Worm (Caenorhabditis elegans) whole organism, L1 larva: Measurements from ENCODE around the gene ZK1248.20.

Experiments used
- C34B4.2 ChIP-seq: sonication (generic microtip); optimal IDR thresholded peaks from 2 replicates; lab custom pipeline; 2017; ENCODE audit warnings: mild to moderate bottlenecking, missing genetic modification characterization, missing compliant biosample characterization
- alr-1 ChIP-seq: fragments of 200-800 bp; sonication (Bioruptor generic); optimal IDR thresholded peaks from 2 replicates; lab custom pipeline; 2018; ENCODE audit warnings: borderline replicate concordance, mild to moderate bottlenecking, missing genetic modification characterization, missing compliant biosample characterization
- lsy-2 ChIP-seq, 2 experiments: fragments of 150-350 bp; optimal IDR thresholded peaks; 2 replicates each; lab custom pipeline; 2014; ENCODE audit warnings: missing biosample characterization in 2 of 2, missing genetic modification characterization in 2 of 2
- mef-2 ChIP-seq: fragments of 150-350 bp; optimal IDR thresholded peaks from 2 replicates; lab custom pipeline; 2014; ENCODE audit warnings: missing biosample characterization, missing genetic modification characterization
- mep-1 ChIP-seq: fragments of 150-350 bp; optimal IDR thresholded peaks from 2 replicates; lab custom pipeline; 2014; ENCODE audit warnings: missing biosample characterization, missing genetic modification characterization
- nhr-12 ChIP-seq: sonication (generic microtip); optimal IDR thresholded peaks from 2 replicates; lab custom pipeline; 2017; ENCODE audit warnings: missing biosample characterization, missing genetic modification characterization
- nhr-237 ChIP-seq: fragments of 150-350 bp; optimal IDR thresholded peaks from 2 replicates; lab custom pipeline; 2014; ENCODE audit warnings: missing biosample characterization, missing genetic modification characterization
- nhr-28 ChIP-seq: fragments of 150-350 bp; optimal IDR thresholded peaks from 2 replicates; lab custom pipeline; 2014; ENCODE audit warnings: missing biosample characterization, missing genetic modification characterization
- nhr-47 ChIP-seq: sonication (generic microtip); optimal IDR thresholded peaks from 2 replicates; lab custom pipeline; 2016; ENCODE audit warnings: mild to moderate bottlenecking, missing genetic modification characterization, moderate library complexity, missing compliant biosample characterization
- nhr-77 ChIP-seq: fragments of 150-350 bp; optimal IDR thresholded peaks from 2 replicates; lab custom pipeline; 2014; ENCODE audit warnings: missing biosample characterization, missing genetic modification characterization
- rnt-1 ChIP-seq: sonication (generic microtip); optimal IDR thresholded peaks from 2 replicates; lab custom pipeline; 2016; ENCODE audit warnings: mild to moderate bottlenecking, missing genetic modification characterization, moderate library complexity, missing compliant biosample characterization
- tbx-2 ChIP-seq: sonication (generic microtip); optimal IDR thresholded peaks from 2 replicates; lab custom pipeline; 2016; ENCODE audit warnings: missing genetic modification characterization, missing compliant biosample characterization
- unc-130 ChIP-seq: fragments of 150-350 bp; optimal IDR thresholded peaks from 2 replicates; lab custom pipeline; 2017; ENCODE audit warnings: missing biosample characterization, missing genetic modification characterization, inconsistent platforms

DNA sequence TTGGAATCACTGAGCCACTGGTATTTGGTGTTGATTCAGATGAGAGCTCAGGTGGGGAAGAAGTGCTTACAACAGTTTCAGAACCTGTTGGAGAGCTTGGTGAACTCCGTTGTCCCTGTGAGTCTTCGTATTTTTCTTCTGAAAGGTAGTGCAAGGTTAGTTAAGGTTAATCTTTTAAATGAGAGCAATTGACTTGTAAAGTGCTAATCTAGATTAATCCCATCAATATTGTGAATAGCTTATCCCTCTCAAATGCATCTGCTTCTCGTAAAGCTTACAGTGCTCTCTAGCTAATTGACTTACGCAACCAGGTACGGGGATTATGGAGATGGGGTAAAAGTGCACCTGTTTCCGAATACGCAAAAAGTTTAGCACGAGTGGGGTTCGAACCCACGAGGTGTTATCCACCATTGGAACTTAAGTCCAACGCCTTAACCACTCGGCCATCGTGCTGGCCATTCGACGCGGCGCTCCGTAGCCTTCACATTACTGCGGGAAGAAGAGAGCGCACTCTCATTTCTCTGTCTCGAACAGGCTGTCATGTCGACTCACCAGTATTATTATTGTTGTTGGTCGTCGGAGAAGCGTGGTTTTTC, 43.8 kb upstream of the ZK1248.20 start:
- TF ChIP-seq C34B4.2 (tag; lab: Kevin White, UChicago) (no peak), nhr-47 (peak; percentile 63), tbx-2 (tag; lab: Kevin White, UChicago) (no peak), rnt-1 (tag; lab: Kevin White, UChicago) (peak; percentile 67), nhr-77 (tag; lab: Kevin White, UChicago) (peak; percentile 19), lsy-2 (tag; optimal IDR thresholded peaks at IDR 0.05; lab: Kevin White, UChicago) (peak; percentile 19 to 53), unc-130 (tag; lab: Kevin White, UChicago) (peak; percentile 38), mef-2 (tag; lab: Kevin White, UChicago) (no peak), nhr-28 (tag; lab: Kevin White, UChicago) (no peak), alr-1 (tag; lab: Kevin White, UChicago) (no peak), nhr-12 (tag; lab: Kevin White, UChicago) (no peak), mep-1 (peak; percentile 9), nhr-237 (no peak)
